Fruit fly (Drosophila melanogaster): ENCODE measurements around the gene CG10298.

Gene CG10298

DNA sequence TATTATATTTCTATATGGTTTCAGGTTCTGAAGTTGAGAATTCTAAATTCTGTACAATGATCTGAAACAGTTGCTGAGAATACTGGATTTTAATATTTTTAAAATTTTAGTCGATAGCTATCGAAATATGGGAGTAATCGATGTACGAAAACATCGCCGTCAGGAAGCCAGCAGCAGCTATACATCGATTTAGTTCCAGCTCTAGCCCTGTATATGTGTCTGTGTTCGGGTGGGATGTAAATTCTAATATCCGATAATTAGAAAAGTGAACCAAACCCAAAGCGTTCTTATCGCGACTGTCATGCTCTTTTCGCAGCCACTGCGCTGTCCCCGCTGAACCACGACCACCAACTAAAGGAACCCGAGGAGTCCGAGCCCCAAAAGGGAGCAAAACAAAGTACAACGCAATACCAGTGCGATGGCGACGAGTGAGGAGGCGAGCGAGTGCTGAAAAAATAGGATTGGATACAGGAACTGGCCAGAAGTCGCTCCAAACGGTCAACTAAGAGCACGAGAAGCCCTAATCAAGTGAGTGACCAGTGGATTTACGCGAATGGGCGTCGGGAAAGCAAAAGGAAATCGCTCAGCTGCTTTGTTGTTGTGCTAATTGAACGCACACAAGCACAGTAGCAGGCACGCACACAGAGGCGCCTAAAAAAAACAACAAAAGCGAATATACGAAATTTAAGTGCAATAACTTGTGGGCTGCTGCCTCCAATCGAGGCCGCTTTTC lies 40.1 kb downstream of the CG10298 start, which contains the start of gene gzl:
gzl (plus strand) TSS at position 182 of the 733 bp plus-strand sequence.
- TF ChIP-seq insv (optimal IDR thresholded peaks at IDR 0.05): no peak
- TF ChIP-seq Sin3A (optimal IDR thresholded peaks at IDR 0.05): no peak
- TF ChIP-seq psq (optimal IDR thresholded peaks at IDR 0.05): no peak
- no peak for TF ChIP-seq h (optimal IDR thresholded peaks at IDR 0.05)
- TF ChIP-seq Myc (optimal IDR thresholded peaks at IDR 0.05): no peak
- no peak for TF ChIP-seq ttk (optimal IDR thresholded peaks at IDR 0.05)

dm6 chr3R:6383466-6383769 lies 40.6 kb downstream of the CG10298 start:
- TF ChIP-seq Sin3A (optimal IDR thresholded peaks at IDR 0.05): no peak
- TF ChIP-seq Myc (optimal IDR thresholded peaks at IDR 0.05): no peak
- TF ChIP-seq insv (optimal IDR thresholded peaks at IDR 0.05): no peak
- TF ChIP-seq ttk (optimal IDR thresholded peaks at IDR 0.05): no peak
- TF ChIP-seq h (optimal IDR thresholded peaks at IDR 0.05): no peak
- no peak for TF ChIP-seq psq (optimal IDR thresholded peaks at IDR 0.05)

DNA sequence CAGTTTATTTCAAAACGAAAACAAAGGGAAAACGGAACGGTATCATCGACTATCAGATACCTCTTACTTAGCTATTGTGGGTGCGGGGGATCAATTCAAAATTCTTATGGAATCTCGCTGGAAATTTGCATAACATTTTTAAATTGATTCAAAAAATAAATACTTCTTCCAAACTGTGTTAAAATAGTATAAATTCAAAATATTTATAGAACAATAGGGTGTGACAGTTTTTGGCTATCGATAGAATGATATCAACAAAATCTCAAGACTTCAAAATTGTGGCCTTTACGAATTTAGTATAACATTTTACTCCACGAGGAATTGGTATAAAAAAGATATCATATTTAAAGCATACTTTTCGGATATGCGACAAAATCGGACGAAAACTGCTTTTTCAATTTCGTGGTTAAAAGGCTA lies 45.6 kb downstream of the CG10298 start:
- TF ChIP-seq h (optimal IDR thresholded peaks at IDR 0.05) (no peak), Myc (optimal IDR thresholded peaks at IDR 0.05) (no peak), ttk (optimal IDR thresholded peaks at IDR 0.05) (no peak), Sin3A (optimal IDR thresholded peaks at IDR 0.05) (no peak), insv (optimal IDR thresholded peaks at IDR 0.05) (no peak), psq (optimal IDR thresholded peaks at IDR 0.05) (no peak)
